Worm (Caenorhabditis elegans): Measurements from ENCODE around the gene Y116A8C.33.
"Not testable (repeated sequence)": the region's sequence is repeated elsewhere in the genome, so short reads cannot be mapped to it uniquely, and the experiment has no call there.

DNA sequence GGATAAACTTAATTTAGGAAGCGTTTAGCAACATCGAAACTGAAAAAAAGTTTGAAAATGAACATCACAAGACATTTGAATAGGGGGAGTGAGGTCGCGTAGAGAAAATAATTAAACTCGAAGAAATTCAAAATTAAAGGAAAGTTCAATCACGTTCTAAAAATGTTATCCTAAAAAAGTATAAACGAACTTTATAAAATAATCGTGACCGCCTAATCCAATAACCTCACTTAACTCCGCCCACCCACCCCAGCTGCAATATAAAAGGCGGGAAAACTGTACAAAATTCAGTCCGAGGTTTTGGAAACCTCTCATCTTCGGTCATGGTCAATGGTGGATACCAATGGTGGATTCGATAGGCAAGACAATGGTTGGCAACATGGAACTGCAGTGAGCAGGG, 47.0 kb upstream of the Y116A8C.33 start, which contains the start of gene Y116A8C.465:
- not testable (repeated sequence) for TF ChIP-seq flt-1 (GFP tag; IDR thresholded peaks at IDR 0.05); T22C8.4 (GFP tag; IDR thresholded peaks at IDR 0.05); med-1 (GFP tag; optimal IDR thresholded peaks at IDR 0.05; ENCODE audit: insufficient read depth); klf-2 (GFP tag; conservative IDR thresholded peaks at IDR 0.05); cog-1 (tag; optimal IDR thresholded peaks at IDR 0.05); ztf-23 (GFP tag; IDR thresholded peaks at IDR 0.05); ztf-29 (GFP tag; IDR thresholded peaks at IDR 0.05); ref-1 (GFP tag; conservative IDR thresholded peaks at IDR 0.05); tab-1 (GFP tag; IDR thresholded peaks at IDR 0.05)

Data from whole organism, midembryonic.